Fruit fly (Drosophila melanogaster): ENCODE data around the gene kst.

Gene kst

DNA sequence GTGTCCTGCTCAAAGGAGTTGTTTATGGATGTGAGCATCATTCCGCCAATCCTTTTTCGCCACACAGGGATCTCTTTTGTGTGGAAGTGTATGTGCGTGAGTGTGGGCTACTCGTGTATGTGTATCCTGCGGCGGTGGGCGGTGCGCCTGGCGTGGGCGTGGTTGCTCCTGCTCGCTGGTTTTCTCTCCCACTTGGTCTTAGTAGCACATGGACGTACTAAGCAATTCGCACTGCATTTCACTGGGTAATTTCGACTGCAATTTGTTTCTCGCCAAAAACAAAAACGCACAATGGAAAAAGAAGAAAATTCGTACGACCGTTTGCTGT lies 11.1 kb upstream of the kst start:
- no peak for TF ChIP-seq Hr96 (GFP tag; optimal IDR thresholded peaks at IDR 0.05)
- TF ChIP-seq cnc (optimal IDR thresholded peaks at IDR 0.05), result no peak
- no peak for TF ChIP-seq CG5204 (GFP tag; optimal IDR thresholded peaks at IDR 0.05)
- no peak for TF ChIP-seq CG7101 (tag; optimal IDR thresholded peaks at IDR 0.05)
- no peak for TF ChIP-seq pad (GFP tag; optimal IDR thresholded peaks at IDR 0.05)
- no peak for TF ChIP-seq CG12768 (GFP tag; optimal IDR thresholded peaks at IDR 0.05)
- TF ChIP-seq toe (GFP tag; optimal IDR thresholded peaks at IDR 0.05), result no peak
- no peak for TF ChIP-seq kay (GFP tag; ENCODE audit: borderline replicate concordance)

DNA sequence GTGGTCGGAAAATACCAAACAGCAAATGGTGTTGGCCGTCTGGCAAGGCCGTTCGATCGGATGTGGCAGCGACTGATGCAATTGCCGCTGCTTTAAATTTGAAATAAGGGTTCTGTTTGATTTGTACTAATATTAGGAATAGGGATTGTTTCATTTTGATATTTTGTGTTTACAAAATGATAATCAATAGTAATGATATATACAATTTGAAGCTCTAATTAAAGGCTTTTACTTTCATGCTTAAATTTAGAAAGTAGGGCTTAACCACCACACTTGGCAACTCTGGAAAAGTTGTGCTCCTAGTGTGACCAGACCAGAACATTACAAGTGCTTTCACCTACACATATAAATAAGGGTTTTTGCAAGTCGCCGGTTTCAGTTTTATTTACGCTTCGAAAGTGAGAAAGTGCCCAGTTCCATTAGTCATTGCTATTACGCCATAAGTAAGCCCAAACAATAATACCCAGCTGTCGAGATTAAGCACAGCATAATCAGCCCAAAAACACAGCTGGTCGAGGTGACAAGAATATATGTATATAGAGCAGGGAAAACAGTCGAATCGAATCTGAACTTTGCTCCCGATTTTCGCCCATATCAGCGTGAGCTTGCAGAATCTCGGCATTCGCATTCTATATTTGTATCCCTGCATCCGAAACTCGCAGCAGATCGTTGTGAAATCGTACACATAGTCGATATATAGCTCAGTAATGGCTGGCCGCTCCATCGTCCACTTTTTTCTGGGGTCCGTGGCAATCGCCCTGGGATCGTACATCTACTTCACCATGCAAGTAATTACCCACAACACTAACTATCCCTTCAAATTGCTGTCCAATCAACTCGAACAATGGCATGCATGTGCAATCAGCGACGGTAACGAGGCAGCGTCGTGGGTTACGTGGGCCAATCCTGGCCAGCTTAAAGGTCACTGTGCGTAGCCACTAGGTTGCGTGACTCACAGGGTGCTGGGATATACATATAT lies 10.4 kb upstream of the kst start, which contains the start of gene Gtpx:
TSS of gene Gtpx (plus strand) at position 341 of the 979 bp plus-strand sequence.
- peak; percentile 72 for TF ChIP-seq toe (GFP tag; optimal IDR thresholded peaks at IDR 0.05)
- no peak for TF ChIP-seq Clk (GFP tag; optimal IDR thresholded peaks at IDR 0.05)
- peak; percentile 25 for TF ChIP-seq ovo (GFP tag; optimal IDR thresholded peaks at IDR 0.05)
- TF ChIP-seq Crg-1 (GFP tag; optimal IDR thresholded peaks at IDR 0.05), result peak; percentile 63
- peak; percentile 71 for TF ChIP-seq tj (GFP tag; optimal IDR thresholded peaks at IDR 0.05)
- TF ChIP-seq CG5204 (GFP tag; optimal IDR thresholded peaks at IDR 0.05), result no peak
- no peak for TF ChIP-seq bab1 (GFP tag; optimal IDR thresholded peaks at IDR 0.05)
- TF ChIP-seq pad (GFP tag; optimal IDR thresholded peaks at IDR 0.05), result peak; percentile 35
- peak; percentile 73 for TF ChIP-seq CG11617 (GFP tag; optimal IDR thresholded peaks at IDR 0.05)
- peak; percentile 60 for TF ChIP-seq CG7101 (tag; optimal IDR thresholded peaks at IDR 0.05)
- TF ChIP-seq CG33017 (tag; optimal IDR thresholded peaks at IDR 0.05), result peak; percentile 8
- TF ChIP-seq cnc (optimal IDR thresholded peaks at IDR 0.05), result peak; percentile 80 to 98
- TF ChIP-seq CG12768 (GFP tag; optimal IDR thresholded peaks at IDR 0.05), result peak; percentile 57
- TF ChIP-seq CG14711 (tag; optimal IDR thresholded peaks at IDR 0.05), result peak; percentile 93
- peak; percentile 26 for TF ChIP-seq Mnt (GFP tag; optimal IDR thresholded peaks at IDR 0.05)
- TF ChIP-seq kay (GFP tag; ENCODE audit: borderline replicate concordance), result no peak
- no peak for TF ChIP-seq CG7045 (GFP tag; optimal IDR thresholded peaks at IDR 0.05)
- peak; percentile 65 for TF ChIP-seq cic (GFP tag; optimal IDR thresholded peaks at IDR 0.05)
- TF ChIP-seq Hr96 (GFP tag; optimal IDR thresholded peaks at IDR 0.05), result peak; percentile 35
- TF ChIP-seq CG1620 (GFP tag; optimal IDR thresholded peaks at IDR 0.05), result peak; percentile 63

dm6 chr3L:3328771-3329170 lies 7.9 kb upstream of the kst start, which contains the start of gene Strip:
Gene Strip (minus strand): TSS chr3L:3328871.
- TF ChIP-seq cic (GFP tag; optimal IDR thresholded peaks at IDR 0.05) (no peak), kay (GFP tag; ENCODE audit: borderline replicate concordance) (no peak), cnc (optimal IDR thresholded peaks at IDR 0.05) (no peak), CG7045 (GFP tag; optimal IDR thresholded peaks at IDR 0.05) (no peak), CG1620 (GFP tag; optimal IDR thresholded peaks at IDR 0.05) (no peak), Clk (GFP tag; optimal IDR thresholded peaks at IDR 0.05) (no peak), ovo (GFP tag; optimal IDR thresholded peaks at IDR 0.05) (no peak), CG14711 (tag; optimal IDR thresholded peaks at IDR 0.05) (no peak), CG12768 (GFP tag; optimal IDR thresholded peaks at IDR 0.05) (no peak)

DNA sequence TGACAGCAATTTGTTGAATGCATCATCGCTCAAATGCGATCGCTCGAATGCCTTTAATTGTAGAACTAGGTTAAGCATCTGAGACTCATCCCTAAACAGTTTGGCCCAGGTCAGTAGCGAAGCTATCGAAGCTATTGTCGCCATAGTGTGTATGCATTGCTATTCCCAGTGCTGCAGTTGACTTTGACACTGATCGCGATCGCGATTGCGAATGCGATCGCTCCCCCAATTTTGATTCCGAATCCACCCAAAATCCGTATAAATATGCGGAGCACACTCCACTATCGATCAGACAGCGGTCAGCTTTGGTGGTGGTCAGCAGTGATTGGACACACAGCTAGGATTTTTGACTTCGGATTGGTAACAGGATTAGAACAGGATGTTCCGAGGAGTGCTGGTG lies 6.9 kb upstream of the kst start, which contains the start of gene CG14961:
TSS of gene CG14961 (plus strand) at position 301 of the 400 bp plus-strand sequence.
- no peak for TF ChIP-seq Mnt (GFP tag; optimal IDR thresholded peaks at IDR 0.05)
- TF ChIP-seq CG11617 (GFP tag; optimal IDR thresholded peaks at IDR 0.05), result no peak
- no peak for TF ChIP-seq CG33017 (tag; optimal IDR thresholded peaks at IDR 0.05)
- no peak for TF ChIP-seq CG14711 (tag; optimal IDR thresholded peaks at IDR 0.05)
- TF ChIP-seq kay (GFP tag; ENCODE audit: borderline replicate concordance), result no peak
- TF ChIP-seq toe (GFP tag; optimal IDR thresholded peaks at IDR 0.05), result no peak
- no peak for TF ChIP-seq CG12768 (GFP tag; optimal IDR thresholded peaks at IDR 0.05)
- TF ChIP-seq cnc (optimal IDR thresholded peaks at IDR 0.05), result no peak
- TF ChIP-seq ovo (GFP tag; optimal IDR thresholded peaks at IDR 0.05), result no peak

- TF ChIP-seq Hr96 (GFP tag; optimal IDR thresholded peaks at IDR 0.05), result no peak
- no peak for TF ChIP-seq CG7101 (tag; optimal IDR thresholded peaks at IDR 0.05)
- TF ChIP-seq bab1 (GFP tag; optimal IDR thresholded peaks at IDR 0.05), result peak; percentile 80
- TF ChIP-seq CG7045 (GFP tag; optimal IDR thresholded peaks at IDR 0.05), result no peak
- no peak for TF ChIP-seq cnc (optimal IDR thresholded peaks at IDR 0.05)
These were observed 1.9 kb upstream of the kst start, which contains the start of gene CG14969 for dm6 chr3L:3334784-3335183. Gene CG14969 (minus strand): TSS chr3L:3334978.

dm6 chr3L:3335688-3336087 lies 972 bp upstream of the kst start, which contains the start of gene Drsl1:
Gene Drsl1 (minus strand): TSS chr3L:3335788.
- TF ChIP-seq cic (GFP tag; optimal IDR thresholded peaks at IDR 0.05), result no peak
- TF ChIP-seq Hr96 (GFP tag; optimal IDR thresholded peaks at IDR 0.05), result no peak
- TF ChIP-seq CG11617 (GFP tag; optimal IDR thresholded peaks at IDR 0.05), result no peak
- TF ChIP-seq ovo (GFP tag; optimal IDR thresholded peaks at IDR 0.05), result no peak
- TF ChIP-seq CG33017 (tag; optimal IDR thresholded peaks at IDR 0.05), result no peak
- no peak for TF ChIP-seq CG12768 (GFP tag; optimal IDR thresholded peaks at IDR 0.05)
- no peak for TF ChIP-seq toe (GFP tag; optimal IDR thresholded peaks at IDR 0.05)
- no peak for TF ChIP-seq CG14711 (tag; optimal IDR thresholded peaks at IDR 0.05)
- no peak for TF ChIP-seq Mnt (GFP tag; optimal IDR thresholded peaks at IDR 0.05)
- no peak for TF ChIP-seq pad (GFP tag; optimal IDR thresholded peaks at IDR 0.05)
- TF ChIP-seq CG1620 (GFP tag; optimal IDR thresholded peaks at IDR 0.05), result no peak
- no peak for TF ChIP-seq kay (GFP tag; ENCODE audit: borderline replicate concordance)
- TF ChIP-seq bab1 (GFP tag; optimal IDR thresholded peaks at IDR 0.05), result no peak
- TF ChIP-seq CG5204 (GFP tag; optimal IDR thresholded peaks at IDR 0.05), result no peak
- no peak for TF ChIP-seq CG7045 (GFP tag; optimal IDR thresholded peaks at IDR 0.05)
- TF ChIP-seq CG7101 (tag; optimal IDR thresholded peaks at IDR 0.05), result no peak
- TF ChIP-seq tj (GFP tag; optimal IDR thresholded peaks at IDR 0.05), result no peak

Measured in whole organism, adult.